Fruit fly (Drosophila melanogaster): ENCODE measurements around the gene GIIIspla2.

DNA sequence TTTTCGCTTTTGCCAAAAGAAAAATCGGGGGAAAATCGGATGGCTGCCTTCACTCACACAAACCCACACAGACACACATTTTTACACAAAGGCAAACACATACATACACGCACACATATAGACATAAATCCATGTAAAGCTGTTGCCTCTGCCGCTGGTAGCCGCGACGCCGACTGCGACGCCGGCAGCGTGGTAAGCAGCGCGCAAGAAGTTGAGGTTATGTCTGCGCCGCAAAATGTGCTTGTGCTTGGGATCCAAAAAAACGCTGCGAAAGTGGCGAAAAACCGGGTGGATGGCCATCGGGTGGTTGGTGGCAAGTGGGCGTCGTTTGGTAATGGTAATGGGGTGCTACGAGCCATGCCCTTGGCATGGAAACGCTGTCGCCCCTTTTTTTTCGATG, 22.4 kb downstream of the GIIIspla2 start:
- no peak for TF ChIP-seq Myc (optimal IDR thresholded peaks at IDR 0.05)
- no peak for TF ChIP-seq Sin3A (optimal IDR thresholded peaks at IDR 0.05)
- no peak for TF ChIP-seq ttk (optimal IDR thresholded peaks at IDR 0.05)
